Fruit fly (Drosophila melanogaster) whole organism, larva: ENCODE results near the gene CG7208.
A peak's percentile ranks its signal among the peaks of the same experiment; 100 is the strongest.

Experiments
- noc ChIP-seq: fragments of 200-800 bp; sonication (Bioruptor generic); optimal IDR thresholded peaks from 3 replicates; lab custom pipeline; 2019; ENCODE audit warnings: missing biosample characterization, mild to moderate bottlenecking, missing genetic modification characterization, moderate library complexity

CG7208 gene

DNA sequence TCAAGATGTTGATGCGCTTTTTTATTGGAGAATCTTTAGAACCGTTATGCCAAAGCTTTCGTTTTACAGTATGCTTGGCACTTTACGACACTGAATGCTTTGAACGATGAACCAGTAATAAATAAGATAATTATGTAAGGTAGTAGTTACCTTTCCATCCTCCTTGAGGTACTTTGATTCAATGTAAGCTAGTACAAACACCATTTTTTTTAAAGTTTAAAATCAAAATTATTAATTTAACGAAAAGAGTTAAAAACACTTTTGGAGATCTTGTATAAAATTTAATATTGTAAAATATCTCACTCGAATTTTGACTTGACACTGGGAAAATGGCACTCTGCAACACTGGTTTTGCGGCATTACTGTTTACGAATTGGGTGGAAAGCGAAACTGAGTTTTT is at the start of gene CG7208, which contains the start of gene Arp5:
CG7208 (minus strand) TSS at position 331 of the 400 bp plus-strand sequence.
Arp5 (plus strand) TSS at position 114 of the 400 bp plus-strand sequence.
- TF ChIP-seq noc (tag; lab: Kevin White, UChicago), result peak; percentile 81

DNA sequence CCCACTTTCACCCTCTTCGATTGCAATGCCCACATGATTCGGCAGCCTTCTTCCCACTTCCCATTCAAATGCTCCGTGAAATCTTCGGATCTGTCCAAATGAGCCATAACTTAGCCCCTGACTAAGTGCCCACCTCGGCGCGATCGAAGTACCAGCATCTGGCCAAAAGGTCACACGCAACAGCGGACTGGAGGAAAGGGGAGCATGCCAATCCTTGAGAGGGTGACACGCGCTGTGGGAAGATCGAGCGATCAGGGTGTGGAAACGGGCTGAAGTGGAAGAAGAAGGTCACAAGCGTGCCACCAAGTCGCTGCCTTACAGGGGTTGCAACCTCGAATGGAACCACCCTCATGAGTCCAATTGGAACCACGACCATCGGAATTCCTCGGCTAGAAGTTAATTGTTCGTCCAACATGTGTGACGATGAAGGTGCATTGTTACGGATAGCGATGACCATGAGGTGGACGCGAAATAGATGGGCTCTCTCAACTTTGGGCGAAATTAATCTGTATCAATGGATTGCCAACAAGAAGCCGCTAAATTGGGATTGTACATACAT is 49.3 kb upstream of the CG7208 start:
- TF ChIP-seq noc (tag; lab: Kevin White, UChicago), result no peak

DNA sequence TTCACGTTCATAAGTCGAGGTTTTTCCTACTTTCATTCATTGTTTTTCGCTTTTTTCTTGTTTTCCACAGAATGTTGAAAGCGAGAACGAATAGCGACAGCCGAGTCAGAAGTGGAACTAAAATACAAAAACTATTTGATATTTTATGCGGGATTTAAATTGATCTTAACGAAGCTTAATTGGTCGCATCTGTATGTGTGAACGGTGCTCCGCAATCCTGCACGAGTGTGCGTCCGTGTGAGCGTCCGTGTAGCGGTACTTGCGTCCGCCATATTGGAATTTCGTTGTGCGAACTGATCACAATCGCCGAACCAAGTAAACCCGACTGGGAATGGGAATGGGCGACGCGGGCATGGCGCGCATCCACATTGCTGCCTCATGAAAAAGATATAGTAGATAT is 46.7 kb upstream of the CG7208 start:
- no peak for TF ChIP-seq noc (tag; lab: Kevin White, UChicago)

DNA sequence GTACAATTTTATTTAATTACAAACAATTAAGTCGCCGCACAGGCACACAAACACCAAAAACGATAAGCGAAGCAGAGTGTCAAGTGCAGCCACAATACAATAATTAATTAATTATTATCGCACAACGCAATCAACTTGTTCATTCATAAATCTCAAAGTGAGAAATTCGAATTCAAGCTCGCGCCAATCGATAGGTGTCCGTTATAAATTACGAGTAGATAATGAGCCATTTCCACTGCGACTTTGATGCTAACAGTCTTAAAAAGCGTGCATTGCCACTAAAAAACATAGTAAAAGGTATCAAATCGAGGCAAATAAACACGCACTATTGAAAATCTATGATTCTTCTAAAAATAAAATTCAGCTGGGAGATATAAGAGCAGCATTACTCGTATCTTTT is 44.7 kb upstream of the CG7208 start:
- no peak for TF ChIP-seq noc (tag; lab: Kevin White, UChicago)

DNA sequence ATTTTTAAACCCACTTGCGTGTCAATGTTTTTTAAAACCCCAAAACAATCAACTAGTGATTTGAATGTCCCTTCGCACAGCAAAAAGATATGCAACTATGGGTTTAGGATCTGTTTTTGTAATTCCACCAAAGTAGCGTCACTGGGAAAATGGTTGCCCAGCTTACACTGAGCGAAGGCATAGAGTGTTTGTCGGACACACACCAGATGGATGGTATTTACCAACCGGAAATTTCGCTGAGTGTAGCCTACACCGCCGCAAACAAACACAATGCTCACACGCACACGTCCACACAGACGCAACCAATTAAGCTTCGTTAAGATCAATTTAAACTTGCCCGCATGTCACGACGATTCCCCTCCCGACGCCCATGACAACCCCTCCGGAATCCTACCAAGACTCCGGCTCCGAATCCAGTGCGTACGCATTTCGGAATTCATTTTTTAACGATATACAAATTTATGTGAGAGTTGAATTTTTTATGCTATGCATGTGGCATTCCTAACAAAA is 43.3 kb upstream of the CG7208 start:
- no peak for TF ChIP-seq noc (tag; lab: Kevin White, UChicago)

DNA sequence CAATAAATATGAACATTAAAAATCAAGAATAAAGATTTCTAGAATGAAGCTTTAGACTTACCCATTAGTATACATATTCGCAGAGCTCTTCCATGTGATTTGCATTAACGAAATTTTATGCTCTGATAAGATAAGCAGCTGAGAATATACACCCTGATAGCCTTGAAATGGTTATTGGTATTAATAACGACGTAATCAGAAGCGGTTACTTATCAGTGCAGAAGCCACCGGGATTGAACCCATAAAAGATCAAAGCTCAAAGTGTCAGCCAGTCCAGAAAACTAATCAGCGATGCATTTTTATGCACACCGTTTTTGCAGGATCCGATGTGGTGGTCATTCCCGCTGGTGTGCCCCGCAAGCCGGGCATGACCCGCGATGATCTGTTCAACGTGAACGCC is 41.9 kb upstream of the CG7208 start:
- no peak for TF ChIP-seq noc (tag; lab: Kevin White, UChicago)

- TF ChIP-seq noc (tag; lab: Kevin White, UChicago), result no peak
Measured at dm6 chr3R:18226809-18227157, 41.3 kb upstream of the CG7208 start.

dm6 chr3R:18226043-18226808 is 40.7 kb upstream of the CG7208 start, which contains the start of the genes CG7168 and Mdh2:
Gene CG7168 (minus strand): TSS chr3R:18226082.
Gene Mdh2 (plus strand): TSS chr3R:18226396.
- no peak for TF ChIP-seq noc (tag; lab: Kevin White, UChicago)

- TF ChIP-seq noc (tag; lab: Kevin White, UChicago), result peak; percentile 54
Measured at dm6 chr3R:18223434-18223833, 37.9 kb upstream of the CG7208 start, which contains the start of the genes mTerf5 and Non3. Gene mTerf5 (minus strand): TSS chr3R:18223682. Gene Non3 (plus strand): TSS chr3R:18223722.

DNA sequence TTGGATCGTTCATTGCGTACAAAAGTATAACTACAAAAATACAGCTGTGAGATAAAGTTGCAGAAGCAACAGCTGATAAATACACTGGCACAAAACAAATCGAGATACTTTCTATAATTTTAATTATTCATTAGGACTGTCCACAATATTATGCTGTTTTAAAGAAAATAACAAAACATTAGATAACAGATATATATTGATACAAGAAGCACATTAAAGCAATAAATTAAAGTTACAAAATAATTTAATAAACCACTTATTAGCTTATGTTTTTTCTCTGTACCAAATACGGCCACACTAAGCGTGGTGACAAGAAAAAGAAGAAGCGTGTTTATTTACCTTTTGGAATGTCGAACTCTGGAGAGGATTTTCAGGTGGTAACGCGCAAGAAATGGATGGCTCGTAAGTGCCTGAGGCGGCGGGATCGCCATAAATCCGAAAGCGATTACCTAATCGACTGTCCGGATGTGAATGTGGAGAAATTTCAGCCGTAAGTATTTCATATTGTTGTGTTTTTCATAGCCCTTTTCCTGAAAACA is 34.8 kb upstream of the CG7208 start, which contains the start of the genes CG7988 and CG7183:
CG7988 (plus strand) TSS at position 316 of the 539 bp plus-strand sequence.
CG7183 (minus strand) TSS at position 489 of the 539 bp plus-strand sequence.
- peak; percentile 92 for TF ChIP-seq noc (tag; lab: Kevin White, UChicago)

DNA sequence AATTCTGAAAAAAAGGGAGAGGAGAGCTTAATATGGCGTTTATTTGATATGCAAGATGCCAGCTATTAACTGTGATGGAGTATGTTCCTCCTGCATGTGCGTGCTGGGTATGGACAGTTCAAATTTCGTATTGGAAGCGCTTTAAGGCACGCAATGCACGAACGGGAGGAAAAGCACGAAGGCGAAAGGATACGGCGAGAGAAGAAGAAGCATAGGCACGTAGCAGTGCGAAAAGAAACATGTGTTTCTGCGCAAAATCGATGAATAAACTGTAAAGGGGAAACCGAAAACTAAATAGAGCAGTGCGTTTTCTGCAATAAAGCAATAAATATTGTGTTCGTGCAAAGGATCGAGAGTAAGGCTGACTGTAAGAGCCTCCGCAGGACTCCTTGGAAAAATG is 30.4 kb upstream of the CG7208 start, which contains the start of gene CG14314:
CG14314 (plus strand) TSS at position 243 of the 400 bp plus-strand sequence.
- TF ChIP-seq noc (tag; lab: Kevin White, UChicago), result no peak

DNA sequence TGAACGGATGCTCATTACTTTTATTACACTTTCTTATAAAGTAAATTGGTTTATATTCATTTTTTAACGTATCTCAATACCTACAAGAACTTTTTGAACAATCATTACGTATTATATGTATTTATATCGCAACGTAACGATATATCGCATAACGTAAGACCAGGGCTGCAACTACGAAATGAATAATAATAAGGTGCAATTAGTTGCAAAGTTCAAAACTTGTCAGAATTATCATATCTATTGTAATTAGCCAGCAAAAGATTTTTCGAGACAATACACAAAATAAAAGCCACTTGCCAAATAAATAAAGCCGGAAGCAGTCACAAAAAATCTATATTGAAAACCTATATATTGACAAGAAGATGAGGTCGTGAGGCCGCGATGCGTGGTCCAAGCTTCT is 29.8 kb upstream of the CG7208 start:
- no peak for TF ChIP-seq noc (tag; lab: Kevin White, UChicago)

DNA sequence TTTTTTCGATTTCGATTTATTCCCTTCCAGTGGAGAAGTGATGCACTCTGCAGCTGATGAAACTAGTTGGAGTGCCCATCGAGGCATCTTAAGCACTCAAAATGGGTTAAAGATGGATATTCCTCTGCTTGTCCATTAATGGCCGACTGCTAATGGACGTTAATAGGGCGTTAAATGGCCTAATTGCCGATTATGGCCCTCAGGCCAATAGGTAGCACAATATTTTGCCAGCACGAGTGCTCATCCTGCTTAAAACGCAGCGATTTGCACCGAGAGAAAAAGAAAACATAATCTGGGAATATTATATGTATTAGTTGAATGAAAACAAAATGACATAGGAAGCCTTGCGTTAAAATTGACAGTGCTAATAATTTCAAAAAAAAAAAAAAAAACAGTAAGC is 23.0 kb upstream of the CG7208 start, which contains the start of gene CG44158:
CG44158 (plus strand) TSS at position 301 of the 400 bp plus-strand sequence.
- TF ChIP-seq noc (tag; lab: Kevin White, UChicago), result no peak

- TF ChIP-seq noc (tag; lab: Kevin White, UChicago), result no peak
Measured at dm6 chr3R:18199885-18200249, 14.4 kb upstream of the CG7208 start.

dm6 chr3R:18199177-18199884 is 13.8 kb upstream of the CG7208 start, which contains the start of the genes Ssdp and CG7985:
Gene Ssdp (minus strand): TSS chr3R:18199595.
Gene CG7985 (plus strand): TSS chr3R:18199857.
- TF ChIP-seq noc (tag; lab: Kevin White, UChicago), result no peak
